Worm (Caenorhabditis elegans) whole organism, L3 larva: Measurements from ENCODE around the gene eyg-1.

Experiments
- R02D3.7 ChIP-seq: fragments of 150-350 bp; optimal IDR thresholded peaks from 2 replicates; lab custom pipeline; 2014; ENCODE audit warnings: missing biosample characterization, missing genetic modification characterization
- ZK546.5 ChIP-seq: sonication (generic microtip); optimal IDR thresholded peaks from 2 replicates; lab custom pipeline; 2017; ENCODE audit warnings: missing biosample characterization, missing genetic modification characterization
- aly-2 ChIP-seq: fragments of 150-350 bp; optimal IDR thresholded peaks from 2 replicates; lab custom pipeline; 2014; ENCODE audit warnings: missing biosample characterization, missing genetic modification characterization
- ama-1 ChIP-seq: fragments of 150-350 bp; optimal IDR thresholded peaks from 2 replicates; lab custom pipeline; 2018
- ceh-16 ChIP-seq: sonication (generic microtip); optimal IDR thresholded peaks from 2 replicates; lab custom pipeline; 2017; ENCODE audit warnings: missing biosample characterization, missing genetic modification characterization
- ceh-28 ChIP-seq: fragments of 150-350 bp; optimal IDR thresholded peaks from 2 replicates; lab custom pipeline; 2014; ENCODE audit warnings: missing biosample characterization, missing genetic modification reagents, missing genetic modification characterization
- ceh-82 ChIP-seq: fragments of 150-350 bp; optimal IDR thresholded peaks from 2 replicates; lab custom pipeline; 2014; ENCODE audit warnings: missing biosample characterization, missing genetic modification characterization
- daf-12 ChIP-seq: fragments of 150-350 bp; optimal IDR thresholded peaks from 2 replicates; lab custom pipeline; 2014; ENCODE audit warnings: missing biosample characterization, missing genetic modification reagents, missing genetic modification characterization
- egl-27 ChIP-seq: sonication (generic microtip); optimal IDR thresholded peaks from 4 replicates; lab custom pipeline; 2017; ENCODE audit warnings: missing biosample characterization, missing genetic modification reagents, missing genetic modification characterization
- egl-5 ChIP-seq: fragments of 150-350 bp; optimal IDR thresholded peaks from 2 replicates; lab custom pipeline; 2017; ENCODE audit warnings: missing biosample characterization, missing genetic modification reagents, missing genetic modification characterization, inconsistent platforms
- elt-1 ChIP-seq: fragments of 150-350 bp; optimal IDR thresholded peaks from 2 replicates; lab custom pipeline; 2014; ENCODE audit warnings: missing biosample characterization, missing genetic modification characterization
- elt-2 ChIP-seq: sonication (generic microtip); optimal IDR thresholded peaks from 2 replicates; lab custom pipeline; 2016; ENCODE audit warnings: missing genetic modification reagents, mild to moderate bottlenecking, missing genetic modification characterization, missing compliant biosample characterization
- elt-3 ChIP-seq, 3 experiments: fragments of 150-350 bp in 1 of 3; sonication (generic microtip) in 2 of 3; optimal IDR thresholded peaks; 2 replicates in 2 of 3; 4 replicates in 1 of 3; lab custom pipeline; 2014 to 2017; ENCODE audit warnings: missing biosample characterization in 3 of 3, missing genetic modification characterization in 3 of 3
- fkh-10 ChIP-seq: sonication (generic microtip); optimal IDR thresholded peaks from 2 replicates; lab custom pipeline; 2017; ENCODE audit warnings: missing biosample characterization, missing genetic modification reagents, missing genetic modification characterization
- fkh-2 ChIP-seq: fragments of 150-350 bp; optimal IDR thresholded peaks from 2 replicates; lab custom pipeline; 2014; ENCODE audit warnings: missing biosample characterization, missing genetic modification reagents, missing genetic modification characterization
- hmg-11 ChIP-seq: sonication (generic microtip); optimal IDR thresholded peaks from 2 replicates; lab custom pipeline; 2016; ENCODE audit warnings: missing genetic modification characterization, missing compliant biosample characterization
- jun-1 ChIP-seq: fragments of 150-350 bp; optimal IDR thresholded peaks from 2 replicates; lab custom pipeline; 2014; ENCODE audit warnings: missing biosample characterization, missing genetic modification reagents, missing genetic modification characterization
- lin-15B ChIP-seq: fragments of 150-350 bp; optimal IDR thresholded peaks from 2 replicates; lab custom pipeline; 2014; ENCODE audit warnings: missing biosample characterization, missing genetic modification characterization
- lsy-12 ChIP-seq: sonication (generic microtip); optimal IDR thresholded peaks from 2 replicates; lab custom pipeline; 2016; ENCODE audit warnings: mild to moderate bottlenecking, missing genetic modification characterization, missing compliant biosample characterization
- nhr-11 ChIP-seq: fragments of 150-350 bp; optimal IDR thresholded peaks from 2 replicates; lab custom pipeline; 2014; ENCODE audit warnings: missing biosample characterization, missing genetic modification characterization
- nhr-23 ChIP-seq: fragments of 150-350 bp; optimal IDR thresholded peaks from 2 replicates; lab custom pipeline; 2014; ENCODE audit warnings: missing biosample characterization, missing genetic modification reagents, missing genetic modification characterization
- nhr-28 ChIP-seq: fragments of 150-350 bp; optimal IDR thresholded peaks from 2 replicates; lab custom pipeline; 2014; ENCODE audit warnings: missing biosample characterization, missing genetic modification characterization
- nhr-43 ChIP-seq: sonication (generic microtip); optimal IDR thresholded peaks from 2 replicates; lab custom pipeline; 2016; ENCODE audit warnings: mild to moderate bottlenecking, missing genetic modification characterization, missing compliant biosample characterization; ENCODE audit not compliant: poor library complexity, severe bottlenecking
- nhr-67 ChIP-seq: fragments of 150-350 bp; optimal IDR thresholded peaks from 2 replicates; lab custom pipeline; 2014; ENCODE audit warnings: missing biosample characterization, missing genetic modification characterization
- nhr-76 ChIP-seq: fragments of 150-350 bp; sonication (generic microtip); optimal IDR thresholded peaks from 5 replicates; lab custom pipeline; 2014; ENCODE audit warnings: missing biosample characterization, missing genetic modification characterization
- nhr-77 ChIP-seq: fragments of 150-350 bp; optimal IDR thresholded peaks from 2 replicates; lab custom pipeline; 2014; ENCODE audit warnings: missing biosample characterization, missing genetic modification characterization
- pha-4 ChIP-seq: fragments of 150-350 bp; optimal IDR thresholded peaks from 2 replicates; lab custom pipeline; 2014; ENCODE audit warnings: missing biosample characterization, missing genetic modification reagents, missing genetic modification characterization
- pqm-1 ChIP-seq: fragments of 150-350 bp; optimal IDR thresholded peaks from 2 replicates; lab custom pipeline; 2017; ENCODE audit warnings: missing biosample characterization, missing genetic modification characterization, inconsistent platforms
- sea-2 ChIP-seq: fragments of 150-350 bp; sonication (generic microtip); optimal IDR thresholded peaks from 4 replicates; lab custom pipeline; 2014; ENCODE audit warnings: missing biosample characterization, missing genetic modification reagents, missing genetic modification characterization
- tbx-2 ChIP-seq: sonication (generic microtip); optimal IDR thresholded peaks from 2 replicates; lab custom pipeline; 2016; ENCODE audit warnings: mild to moderate bottlenecking, missing genetic modification characterization, missing compliant biosample characterization
- unc-39 ChIP-seq: sonication (generic microtip); optimal IDR thresholded peaks from 4 replicates; lab custom pipeline; 2017; ENCODE audit warnings: missing biosample characterization, missing genetic modification characterization
- unc-62 ChIP-seq: fragments of 150-350 bp; sonication (generic microtip); optimal IDR thresholded peaks from 4 replicates; lab custom pipeline; 2014; ENCODE audit warnings: missing biosample characterization, missing genetic modification reagents, missing genetic modification characterization
- ztf-11 ChIP-seq: fragments of 150-350 bp; optimal IDR thresholded peaks from 2 replicates; lab custom pipeline; 2014; ENCODE audit warnings: missing biosample characterization, missing genetic modification characterization

Gene eyg-1

DNA sequence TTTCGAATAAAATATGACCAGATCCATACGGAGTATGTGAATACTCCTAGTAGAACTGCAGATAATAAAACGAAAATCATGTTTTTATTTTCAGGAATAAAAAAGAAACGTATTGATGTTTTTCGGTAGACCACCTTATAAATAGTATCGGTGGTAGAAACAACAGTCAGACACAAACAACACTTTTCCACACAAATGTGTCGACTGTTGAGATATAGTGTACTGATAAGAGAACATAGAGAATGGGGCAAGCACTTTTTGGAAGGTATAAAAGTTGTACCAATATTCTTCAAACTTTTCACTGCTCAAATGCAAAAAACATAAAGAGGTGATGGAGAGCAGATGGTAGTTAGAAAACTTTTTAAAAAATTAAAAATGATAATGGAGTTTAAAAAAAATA is 25.1 kb downstream of the eyg-1 start, which contains the start of gene cyp-13A6:
TSS of gene cyp-13A6 (minus strand) at position 180 of the 400 bp plus-strand sequence.
- TF ChIP-seq elt-2 (tag; lab: Kevin White, UChicago) (peak; percentile 26), ceh-82 (tag; lab: Kevin White, UChicago) (no peak), nhr-67 (tag; lab: Kevin White, UChicago) (no peak), tbx-2 (tag; lab: Kevin White, UChicago) (no peak), nhr-77 (tag; lab: Kevin White, UChicago) (no peak), nhr-43 (tag; lab: Kevin White, UChicago) (no peak), unc-62 (GFP tag; lab: Kevin White, UChicago) (no peak), pha-4 (tag; lab: Kevin White, UChicago) (peak; percentile 2), daf-12 (tag; lab: Kevin White, UChicago) (no peak)

DNA sequence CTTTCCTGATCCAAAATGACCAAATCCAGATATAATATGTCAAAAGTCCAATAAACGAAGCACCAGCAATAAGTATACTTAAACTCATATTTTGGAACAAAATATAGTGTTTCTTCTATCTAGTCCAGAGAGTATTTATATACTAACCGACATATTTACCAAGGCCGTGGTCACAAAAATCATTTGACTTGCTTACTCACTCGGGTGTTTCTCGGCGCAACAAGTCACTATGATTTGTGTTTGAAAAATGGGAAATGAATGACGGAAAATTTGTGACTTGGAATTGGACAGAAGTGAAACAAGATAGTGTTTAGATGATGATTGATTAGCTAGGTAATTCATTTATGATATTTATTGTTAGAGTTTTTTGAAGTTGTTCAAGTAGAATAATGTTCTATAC is 27.5 kb downstream of the eyg-1 start, which contains the start of gene cyp-13A5:
TSS of gene cyp-13A5 (minus strand) at position 112 of the 400 bp plus-strand sequence.
- TF ChIP-seq elt-2 (tag; lab: Kevin White, UChicago) (peak; percentile 37), lin-15B (tag; lab: Kevin White, UChicago) (no peak), nhr-28 (tag; lab: Kevin White, UChicago) (no peak), egl-5 (tag; lab: Kevin White, UChicago) (no peak), aly-2 (tag; lab: Kevin White, UChicago) (no peak), ceh-28 (tag; lab: Kevin White, UChicago) (no peak), tbx-2 (tag; lab: Kevin White, UChicago) (no peak), R02D3.7 (tag; lab: Kevin White, UChicago) (no peak), nhr-23 (tag; lab: Kevin White, UChicago) (peak; percentile 47), unc-62 (GFP tag; lab: Kevin White, UChicago) (no peak), ama-1 (no peak), pha-4 (tag; lab: Kevin White, UChicago) (peak; percentile 64), nhr-77 (tag; lab: Kevin White, UChicago) (no peak), ceh-16 (tag; lab: Kevin White, UChicago) (no peak), sea-2 (GFP tag; lab: Kevin White, UChicago) (no peak), lsy-12 (tag; lab: Kevin White, UChicago) (no peak), egl-27 (tag; lab: Kevin White, UChicago) (no peak), fkh-10 (GFP tag; lab: Kevin White, UChicago) (no peak), pqm-1 (tag; lab: Kevin White, UChicago) (peak; percentile 65), ztf-11 (tag; lab: Kevin White, UChicago) (no peak), nhr-76 (tag; lab: Kevin White, UChicago) (no peak), hmg-11 (tag; lab: Kevin White, UChicago) (no peak), elt-3 (tag; optimal IDR thresholded peaks at IDR 0.05; lab: Kevin White, UChicago) (no peak), nhr-43 (tag; lab: Kevin White, UChicago) (no peak), unc-39 (tag; lab: Kevin White, UChicago) (no peak), elt-1 (no peak), ZK546.5 (tag; lab: Kevin White, UChicago) (no peak), daf-12 (tag; lab: Kevin White, UChicago) (no peak)
- TF ChIP-seq, all 47 proteins: peak for 4

DNA sequence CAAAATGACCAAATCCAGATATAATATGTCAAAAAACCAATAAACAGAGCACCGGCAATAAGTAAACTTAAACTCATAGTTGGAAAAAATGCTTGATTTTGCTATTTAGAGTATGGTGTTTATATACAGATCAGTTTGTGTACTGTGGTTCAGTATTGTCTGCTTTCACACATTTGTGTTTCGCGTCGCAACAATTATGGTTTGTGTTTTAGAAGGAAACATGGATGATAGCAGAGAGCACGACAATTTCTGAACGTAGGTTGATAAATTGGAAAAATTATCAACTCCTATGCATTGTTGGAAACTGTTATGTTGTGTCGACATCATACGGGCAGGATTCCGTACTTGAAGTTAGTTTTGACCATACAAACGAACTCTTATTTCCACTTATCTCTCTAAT is 30.1 kb downstream of the eyg-1 start, which contains the start of gene cyp-13A4:
TSS of gene cyp-13A4 (minus strand) at position 77 of the 400 bp plus-strand sequence.
- TF ChIP-seq elt-2 (tag; lab: Kevin White, UChicago), result peak; percentile 18
- peak; percentile 36 for TF ChIP-seq pqm-1 (tag; lab: Kevin White, UChicago)
- no peak for TF ChIP-seq unc-62 (GFP tag; lab: Kevin White, UChicago)

DNA sequence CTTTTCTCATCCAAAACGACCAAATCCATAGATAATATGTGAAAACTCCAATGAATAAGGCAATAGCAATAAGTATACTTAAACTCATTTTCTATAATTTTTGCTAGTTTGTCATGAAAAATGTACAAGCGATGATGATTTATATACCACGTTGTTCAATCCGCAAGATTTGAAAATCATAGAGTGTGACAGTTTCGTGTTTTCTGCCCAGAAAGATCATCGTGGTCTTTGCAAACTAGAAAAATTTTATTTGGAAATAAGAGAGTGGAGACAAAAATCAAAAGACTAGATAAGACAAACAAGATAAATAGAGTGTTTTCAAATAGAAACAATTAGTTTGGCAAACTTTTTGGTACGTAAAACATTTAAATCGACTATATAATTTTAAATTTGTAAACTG is 34.6 kb downstream of the eyg-1 start, which contains the start of gene cyp-13A3:
TSS of gene cyp-13A3 (minus strand) at position 101 of the 400 bp plus-strand sequence.
- TF ChIP-seq nhr-77 (tag; lab: Kevin White, UChicago), result no peak
- no peak for TF ChIP-seq unc-39 (tag; lab: Kevin White, UChicago)
- TF ChIP-seq jun-1 (tag; lab: Kevin White, UChicago), result no peak
- TF ChIP-seq ztf-11 (tag; lab: Kevin White, UChicago), result no peak
- TF ChIP-seq fkh-2 (tag; lab: Kevin White, UChicago), result no peak
- TF ChIP-seq daf-12 (tag; lab: Kevin White, UChicago), result no peak
- TF ChIP-seq pqm-1 (tag; lab: Kevin White, UChicago), result no peak
- no peak for TF ChIP-seq nhr-11
- no peak for TF ChIP-seq lin-15B (tag; lab: Kevin White, UChicago)
